Worm (Caenorhabditis elegans) whole organism, L4/young adult: ENCODE measurements around the gene C25H3.7.

Source experiments
- W03F9.2 ChIP-seq: fragments of 150-350 bp; optimal IDR thresholded peaks from 2 replicates; lab custom pipeline; 2014; ENCODE audit warnings: missing biosample characterization, missing genetic modification characterization
- dao-5 ChIP-seq: sonication (generic microtip); optimal IDR thresholded peaks from 2 replicates; lab custom pipeline; 2016; ENCODE audit warnings: missing genotype, missing genetic modification characterization, moderate library complexity, missing compliant biosample characterization
- him-1 ChIP-seq: sonication (generic microtip); optimal IDR thresholded peaks from 2 replicates; lab custom pipeline; 2016; ENCODE audit warnings: missing genotype, missing genetic modification reagents, missing genetic modification characterization, missing compliant biosample characterization

- TF ChIP-seq W03F9.2 (tag; lab: Kevin White, UChicago) (no peak), him-1 (tag; lab: Kevin White, UChicago) (no peak), dao-5 (no peak)
Measured at ce11 chrII:5646942-5647341, 21.8 kb downstream of the C25H3.7 start, which contains the start of gene F59E12.9.
